Fruit fly (Drosophila melanogaster): ENCODE results near the gene CG32706.

The CG32706 gene

dm6 chrX:9120828-9121754, 34.2 kb downstream of the CG32706 start (continued):
- TF ChIP-seq Met (GFP tag; optimal IDR thresholded peaks at IDR 0.05) (peak; percentile 62), cyc (GFP tag; optimal IDR thresholded peaks at IDR 0.05) (peak; percentile 44), esn (GFP tag; optimal IDR thresholded peaks at IDR 0.05) (peak; percentile 44), vri (GFP tag; optimal IDR thresholded peaks at IDR 0.05) (peak; percentile 33), CG3032 (tag; optimal IDR thresholded peaks at IDR 0.05) (no peak), CG11294 (GFP tag; IDR thresholded peaks at IDR 0.05) (no peak), Eip75B (GFP tag; optimal IDR thresholded peaks at IDR 0.05) (peak; percentile 34), CG4318 (GFP tag; optimal IDR thresholded peaks at IDR 0.05) (no peak), Hr4 (GFP tag; optimal IDR thresholded peaks at IDR 0.05) (peak; percentile 46), OdsH (GFP tag; optimal IDR thresholded peaks at IDR 0.05) (peak; percentile 35), CG11762 (GFP tag; optimal IDR thresholded peaks at IDR 0.05; ENCODE audit: insufficient read depth) (no peak), Blimp-1 (GFP tag; optimal IDR thresholded peaks at IDR 0.05) (no peak), spab (GFP tag; optimal IDR thresholded peaks at IDR 0.05) (peak; percentile 18), CG9139 (GFP tag; optimal IDR thresholded peaks at IDR 0.05) (no peak), CG8319 (GFP tag; optimal IDR thresholded peaks at IDR 0.05) (no peak), topi (GFP tag; optimal IDR thresholded peaks at IDR 0.05) (peak; percentile 56), dsx (GFP tag; optimal IDR thresholded peaks at IDR 0.05; ENCODE audit: poor library complexity, severe bottlenecking) (peak; percentile 9), Hr39 (GFP tag; optimal IDR thresholded peaks at IDR 0.05) (peak; percentile 45), Smox (GFP tag; optimal IDR thresholded peaks at IDR 0.05) (peak; percentile 38), Sox15 (GFP tag; optimal IDR thresholded peaks at IDR 0.05) (no peak), dac (GFP tag; optimal IDR thresholded peaks at IDR 0.05) (no peak), lz (GFP tag; optimal IDR thresholded peaks at IDR 0.05) (peak; percentile 35), CG32006 (GFP tag; optimal IDR thresholded peaks at IDR 0.05) (peak; percentile 27), svp (GFP tag) (peak; percentile 80), CG1621 (tag; optimal IDR thresholded peaks at IDR 0.05) (no peak), CG34406 (GFP tag; optimal IDR thresholded peaks at IDR 0.05) (peak; percentile 8), CG6163 (GFP tag; IDR thresholded peaks at IDR 0.05) (peak; percentile 28; the same call in 1 of the 3 replicates), fd85E (GFP tag; optimal IDR thresholded peaks at IDR 0.05) (no peak), Gug (GFP tag; IDR thresholded peaks at IDR 0.05) (no peak)

- TF ChIP-seq ss (GFP tag; optimal IDR thresholded peaks at IDR 0.05) (peak in 1 of 2 experiments; percentile 19), Hr38 (GFP tag; optimal IDR thresholded peaks at IDR 0.05) (no peak), Eip78C (GFP tag) (peak; percentile 54)
Measured at dm6 chrX:9122492-9122891, 35.6 kb downstream of the CG32706 start.

- TF ChIP-seq Hr4 (GFP tag; optimal IDR thresholded peaks at IDR 0.05), result peak; percentile 22
- TF ChIP-seq Eip78C (GFP tag), result peak; percentile 11
- TF ChIP-seq Eip75B (GFP tag; optimal IDR thresholded peaks at IDR 0.05), result no peak
- peak; percentile 41 for TF ChIP-seq CG32006 (GFP tag; optimal IDR thresholded peaks at IDR 0.05)
- peak; percentile 48; the same call in 1 of the 3 replicates for TF ChIP-seq eg (GFP tag; IDR thresholded peaks at IDR 0.05)
- peak; percentile 35; the same call in 1 of the 2 replicates for TF ChIP-seq CG15336 (GFP tag; IDR thresholded peaks at IDR 0.05)
Measured at dm6 chrX:9127264-9128011, 40.5 kb downstream of the CG32706 start.

DNA sequence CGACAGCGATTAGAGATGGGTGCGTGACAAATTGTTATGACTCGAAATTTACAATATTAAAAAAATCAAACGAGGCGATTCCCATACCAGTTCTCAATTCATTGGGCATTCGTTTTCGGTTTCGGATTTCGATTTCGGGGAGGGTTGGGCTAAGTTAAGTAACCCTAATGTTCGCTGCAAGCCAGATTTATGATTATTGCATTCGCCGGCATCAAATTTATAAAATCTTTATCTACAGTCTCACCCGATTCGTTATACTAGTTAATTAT, 41.0 kb downstream of the CG32706 start:
- no peak for TF ChIP-seq Met (GFP tag; optimal IDR thresholded peaks at IDR 0.05)
- TF ChIP-seq CG31627 (GFP tag; optimal IDR thresholded peaks at IDR 0.05), result no peak
- no peak for TF ChIP-seq CG8632 (GFP tag; optimal IDR thresholded peaks at IDR 0.05)
- no peak for TF ChIP-seq OdsH (GFP tag; optimal IDR thresholded peaks at IDR 0.05)
- TF ChIP-seq lz (GFP tag; optimal IDR thresholded peaks at IDR 0.05), result no peak
- TF ChIP-seq topi (GFP tag; optimal IDR thresholded peaks at IDR 0.05), result no peak
- TF ChIP-seq CG6163 (GFP tag; IDR thresholded peaks at IDR 0.05), result no peak
- TF ChIP-seq CG6276 (GFP tag; optimal IDR thresholded peaks at IDR 0.05), result no peak
- no peak for TF ChIP-seq CG10669 (GFP tag; optimal IDR thresholded peaks at IDR 0.05)
- TF ChIP-seq esn (GFP tag; optimal IDR thresholded peaks at IDR 0.05), result no peak
- no peak for TF ChIP-seq Hr39 (GFP tag; optimal IDR thresholded peaks at IDR 0.05)

All from whole organism, prepupa.